Worm (Caenorhabditis elegans) whole organism, early embryonic: ENCODE measurements around the gene srr-8.

Source experiments
- B0310.2 ChIP-seq: sonication (generic microtip); optimal IDR thresholded peaks from 2 replicates; lab custom pipeline; 2016; ENCODE audit warnings: mild to moderate bottlenecking, missing genetic modification characterization, missing compliant biosample characterization
- F13C5.2 ChIP-seq: sonication (generic microtip); optimal IDR thresholded peaks from 2 replicates; lab custom pipeline; 2017; ENCODE audit warnings: mild to moderate bottlenecking, missing genetic modification characterization, inconsistent platforms, missing compliant biosample characterization
- ama-1 ChIP-seq: fragments of 150-350 bp; optimal IDR thresholded peaks from 2 replicates; lab custom pipeline; 2014
- ets-7 ChIP-seq: sonication (generic microtip); optimal IDR thresholded peaks from 2 replicates; lab custom pipeline; 2016; ENCODE audit warnings: missing genotype, missing genetic modification characterization, missing compliant biosample characterization
- hmbx-1 ChIP-seq: sonication (generic microtip); optimal IDR thresholded peaks from 2 replicates; lab custom pipeline; 2016; ENCODE audit warnings: mild to moderate bottlenecking, missing genetic modification characterization, missing compliant biosample characterization
- hnd-1 ChIP-seq: sonication (generic microtip); optimal IDR thresholded peaks from 2 replicates; lab custom pipeline; 2016; ENCODE audit warnings: missing genetic modification characterization, missing compliant biosample characterization
- pes-1 ChIP-seq: fragments of 200-800 bp; sonication (Bioruptor generic); IDR thresholded peaks from 2 replicates; pipeline ENCODE4 v1.3.6; 2022; ENCODE audit warnings: missing genetic modification reagents, missing genetic modification characterization, missing compliant biosample characterization
- tra-4 ChIP-seq: sonication (generic microtip); optimal IDR thresholded peaks from 2 replicates; lab custom pipeline; 2017; ENCODE audit warnings: missing genetic modification characterization, missing compliant biosample characterization

DNA sequence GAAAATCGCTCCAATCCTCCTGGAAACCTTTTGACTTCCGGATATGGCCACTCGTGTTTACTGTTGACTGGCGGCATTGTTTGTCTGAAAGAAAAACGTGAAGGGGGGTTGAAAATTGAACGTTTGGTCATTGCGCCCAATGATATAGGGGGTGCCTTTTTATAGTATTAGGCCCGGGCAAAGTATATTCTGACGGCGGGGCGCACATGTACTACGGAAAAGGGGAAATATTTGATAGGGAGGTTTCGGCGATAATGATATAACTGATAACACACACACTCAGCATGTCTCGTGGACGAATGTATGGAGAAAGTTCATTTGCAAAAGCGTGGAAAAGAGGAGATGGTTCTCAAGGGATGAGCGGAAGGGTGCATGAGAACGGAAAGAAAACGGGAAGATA is 26.2 kb downstream of the srr-8 start, which contains the start of gene cpt-4:
- TF ChIP-seq pes-1 (GFP tag; lab: Robert Waterston, UW) = no peak
- no peak for TF ChIP-seq ama-1 (lab: Kevin White, UChicago)
- no peak for TF ChIP-seq B0310.2
- no peak for TF ChIP-seq hnd-1
- no peak for TF ChIP-seq F13C5.2 (tag; lab: Kevin White, UChicago)
- no peak for TF ChIP-seq tra-4
- TF ChIP-seq hmbx-1 (tag; lab: Kevin White, UChicago) = no peak
- TF ChIP-seq ets-7 = no peak
